Worm (Caenorhabditis elegans): ENCODE measurements around the gene F22B8.3.
A peak's percentile ranks its signal among the peaks of the same experiment; 100 is the strongest.

Gene F22B8.3

DNA sequence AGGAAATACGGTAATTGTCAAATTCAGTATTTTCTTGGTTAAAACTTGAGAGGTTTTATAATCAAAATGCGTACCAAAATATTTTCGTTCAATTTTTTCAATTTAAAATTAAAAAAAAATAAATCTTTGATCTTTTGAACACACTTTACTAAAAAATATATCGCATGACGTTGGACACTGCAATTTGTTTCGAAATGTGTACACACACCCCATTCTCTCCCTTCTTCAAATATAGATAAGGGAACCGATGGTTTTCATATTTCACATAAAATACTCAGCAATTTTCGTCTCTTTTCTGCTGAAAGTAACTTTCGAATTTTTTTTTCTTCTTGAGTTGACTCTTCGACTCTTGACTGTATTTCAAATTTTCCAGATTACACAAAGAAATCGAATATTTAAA, 30.7 kb downstream of the F22B8.3 start:
- TF ChIP-seq skn-1 (tag; optimal IDR thresholded peaks at IDR 0.05) (no peak), nhr-6 (tag; optimal IDR thresholded peaks at IDR 0.05) (no peak), zag-1 (tag; optimal IDR thresholded peaks at IDR 0.05) (no peak), ceh-82 (tag; optimal IDR thresholded peaks at IDR 0.05) (no peak), nhr-237 (tag; optimal IDR thresholded peaks at IDR 0.05) (no peak), arid-1 (GFP tag; conservative IDR thresholded peaks at IDR 0.05) (no peak), ama-1 (optimal IDR thresholded peaks at IDR 0.05) (no peak), nhr-77 (tag; optimal IDR thresholded peaks at IDR 0.05) (no peak), spr-1 (tag; optimal IDR thresholded peaks at IDR 0.05) (no peak), nhr-11 (tag; optimal IDR thresholded peaks at IDR 0.05) (no peak), ctbp-1 (GFP tag; IDR thresholded peaks at IDR 0.05) (no peak), daf-19 (GFP tag; conservative IDR thresholded peaks at IDR 0.05) (no peak), gei-8 (GFP tag; optimal IDR thresholded peaks at IDR 0.05) (no peak), madf-5 (GFP tag; IDR thresholded peaks at IDR 0.05) (no peak), Y105C5A.15 (GFP tag; IDR thresholded peaks at IDR 0.05) (no peak), lin-1 (GFP tag; IDR thresholded peaks at IDR 0.05) (no peak), daf-12 (tag; optimal IDR thresholded peaks at IDR 0.05) (no peak), sdz-12 (GFP tag; optimal IDR thresholded peaks at IDR 0.05) (no peak), pha-4 (GFP tag; IDR thresholded peaks at IDR 0.05) (no peak), pha-4 (tag; optimal IDR thresholded peaks at IDR 0.05) (peak; percentile 7), pqm-1 (tag; optimal IDR thresholded peaks at IDR 0.05) (peak; percentile 1), zip-2 (tag; optimal IDR thresholded peaks at IDR 0.05) (no peak), Y5F2A.4 (GFP tag; optimal IDR thresholded peaks at IDR 0.05) (no peak), nhr-28 (tag; optimal IDR thresholded peaks at IDR 0.05) (peak; percentile 60), jun-1 (tag; optimal IDR thresholded peaks at IDR 0.05) (no peak), vab-7 (GFP tag; IDR thresholded peaks at IDR 0.05) (no peak), dve-1 (tag; optimal IDR thresholded peaks at IDR 0.05; ENCODE audit: insufficient read depth) (peak; percentile 32), lir-3 (tag; optimal IDR thresholded peaks at IDR 0.05) (no peak), daf-16 (GFP tag; optimal IDR thresholded peaks at IDR 0.05) (no peak), daf-16 (tag; optimal IDR thresholded peaks at IDR 0.05) (peak; percentile 29), F26F4.8 (GFP tag; conservative IDR thresholded peaks at IDR 0.05) (no peak), nhr-76 (tag; optimal IDR thresholded peaks at IDR 0.05) (no peak), dmd-6 (GFP tag; IDR thresholded peaks at IDR 0.05) (peak; percentile 12; the same call in 1 of the 2 replicates), nhr-41 (GFP tag; IDR thresholded peaks at IDR 0.05) (no peak), nhr-48 (tag; optimal IDR thresholded peaks at IDR 0.05) (no peak), lin-13 (GFP tag; optimal IDR thresholded peaks at IDR 0.05) (no peak)

- TF ChIP-seq F49E8.2 (tag; optimal IDR thresholded peaks at IDR 0.05; ENCODE audit: borderline replicate concordance) (no peak), ctbp-1 (GFP tag; IDR thresholded peaks at IDR 0.05) (no peak), ceh-82 (tag; optimal IDR thresholded peaks at IDR 0.05) (no peak), ceh-32 (tag; optimal IDR thresholded peaks at IDR 0.05; ENCODE audit: poor library complexity) (no peak), nhr-237 (tag; optimal IDR thresholded peaks at IDR 0.05) (no peak), lin-29 (GFP tag; IDR thresholded peaks at IDR 0.05) (no peak), nhr-77 (tag; optimal IDR thresholded peaks at IDR 0.05) (no peak), fkh-10 (GFP tag; optimal IDR thresholded peaks at IDR 0.05) (no peak), tag-97 (GFP tag; IDR thresholded peaks at IDR 0.05) (no peak), snpc-4 (tag; optimal IDR thresholded peaks at IDR 0.05) (no peak), nhr-76 (tag; optimal IDR thresholded peaks at IDR 0.05) (no peak), nhr-41 (GFP tag; IDR thresholded peaks at IDR 0.05) (no peak), mdt-29 (GFP tag; IDR thresholded peaks at IDR 0.05) (no peak), nhr-42 (GFP tag; IDR thresholded peaks at IDR 0.05) (no peak), zfp-3 (GFP tag; conservative IDR thresholded peaks at IDR 0.05) (no peak)
These were observed 34.0 kb downstream of the F22B8.3 start, which contains the start of gene nhr-111 for ce11 chrV:16124739-16125138. Gene nhr-111 (minus strand): TSS chrV:16124839.

Data from whole organism, L4 larva.